Worm (Caenorhabditis elegans) whole organism, late embryonic: ENCODE results near the gene ebax-1.

Source experiments
- C38D4.7 ChIP-seq: fragments of 200-800 bp; sonication (Bioruptor generic); optimal IDR thresholded peaks from 2 replicates; lab custom pipeline; 2018; ENCODE audit warnings: mild to moderate bottlenecking, missing genetic modification characterization, moderate library complexity, missing compliant biosample characterization
- F13H6.1 ChIP-seq: sonication (generic microtip); optimal IDR thresholded peaks from 2 replicates; lab custom pipeline; 2016; ENCODE audit warnings: missing genetic modification characterization, missing compliant biosample characterization
- K09A11.1 ChIP-seq: sonication (generic microtip); optimal IDR thresholded peaks from 2 replicates; lab custom pipeline; 2017; ENCODE audit warnings: antibody characterized with exemption, mild to moderate bottlenecking, missing genetic modification characterization, missing compliant biosample characterization; ENCODE audit not compliant: insufficient read depth
- ama-1 ChIP-seq: fragments of 150-350 bp; optimal IDR thresholded peaks from 2 replicates; lab custom pipeline; 2014
- ceh-18 ChIP-seq: sonication (generic microtip); optimal IDR thresholded peaks from 2 replicates; lab custom pipeline; 2016; ENCODE audit warnings: missing genetic modification characterization, missing compliant biosample characterization
- ceh-19 ChIP-seq: fragments of 200-800 bp; sonication (Bioruptor generic); optimal IDR thresholded peaks from 2 replicates; lab custom pipeline; 2018; ENCODE audit warnings: mild to moderate bottlenecking, missing genetic modification characterization, missing compliant biosample characterization
- ceh-2 ChIP-seq: sonication (generic microtip); optimal IDR thresholded peaks from 2 replicates; lab custom pipeline; 2016; ENCODE audit warnings: missing genotype, missing genetic modification characterization, missing compliant biosample characterization
- ceh-22 ChIP-seq: sonication (generic microtip); optimal IDR thresholded peaks from 2 replicates; lab custom pipeline; 2017; ENCODE audit warnings: missing biosample characterization, missing genetic modification characterization
- ceh-24 ChIP-seq: sonication (generic microtip); optimal IDR thresholded peaks from 2 replicates; lab custom pipeline; 2016; ENCODE audit warnings: mild to moderate bottlenecking, missing genetic modification characterization, missing compliant biosample characterization
- ceh-30 ChIP-seq: fragments of 150-350 bp; optimal IDR thresholded peaks from 2 replicates; lab custom pipeline; 2014; ENCODE audit warnings: missing biosample characterization, missing genetic modification characterization
- ceh-31 ChIP-seq: sonication (generic microtip); optimal IDR thresholded peaks from 2 replicates; lab custom pipeline; 2016; ENCODE audit warnings: missing genetic modification characterization, missing compliant biosample characterization
- ceh-45 ChIP-seq: fragments of 200-800 bp; sonication (Bioruptor generic); IDR thresholded peaks from 2 replicates; pipeline ENCODE4 v1.3.6; 2022; ENCODE audit warnings: missing genetic modification reagents, missing genetic modification characterization, missing compliant biosample characterization
- ceh-48 ChIP-seq: sonication (generic microtip); optimal IDR thresholded peaks from 2 replicates; lab custom pipeline; 2016; ENCODE audit warnings: missing genetic modification characterization, inconsistent platforms, missing compliant biosample characterization
- ceh-9 ChIP-seq: sonication (generic microtip); optimal IDR thresholded peaks from 2 replicates; lab custom pipeline; 2016; ENCODE audit warnings: mild to moderate bottlenecking, missing genetic modification characterization, inconsistent platforms, missing compliant biosample characterization
- che-1 ChIP-seq: sonication (generic microtip); optimal IDR thresholded peaks from 2 replicates; lab custom pipeline; 2016; ENCODE audit warnings: mild to moderate bottlenecking, missing genetic modification characterization, missing compliant biosample characterization
- dmd-4 ChIP-seq: sonication (generic microtip); optimal IDR thresholded peaks from 2 replicates; lab custom pipeline; 2016; ENCODE audit warnings: borderline replicate concordance, missing genetic modification characterization, missing compliant biosample characterization
- elt-2 ChIP-seq: sonication (generic microtip); optimal IDR thresholded peaks from 2 replicates; lab custom pipeline; 2016; ENCODE audit warnings: missing genetic modification reagents, missing genetic modification characterization, missing compliant biosample characterization
- elt-4 ChIP-seq: sonication (generic microtip); optimal IDR thresholded peaks from 2 replicates; lab custom pipeline; 2016; ENCODE audit warnings: missing genetic modification characterization, missing compliant biosample characterization
- ets-4 ChIP-seq: sonication (generic microtip); optimal IDR thresholded peaks from 2 replicates; lab custom pipeline; 2016; ENCODE audit warnings: missing genetic modification characterization, missing compliant biosample characterization
- eyg-1 ChIP-seq: sonication (generic microtip); optimal IDR thresholded peaks from 2 replicates; lab custom pipeline; 2016; ENCODE audit warnings: missing genotype, missing genetic modification characterization, missing compliant biosample characterization
- fax-1 ChIP-seq: sonication (generic microtip); optimal IDR thresholded peaks from 2 replicates; lab custom pipeline; 2016; ENCODE audit warnings: missing genotype, missing genetic modification characterization, missing compliant biosample characterization
- fkh-6 ChIP-seq: sonication (generic microtip); optimal IDR thresholded peaks from 2 replicates; lab custom pipeline; 2016; ENCODE audit warnings: missing genetic modification characterization, missing compliant biosample characterization
- hlh-13 ChIP-seq: fragments of 200-800 bp; sonication (Bioruptor generic); optimal IDR thresholded peaks from 2 replicates; lab custom pipeline; 2018; ENCODE audit warnings: mild to moderate bottlenecking, missing genetic modification characterization, missing compliant biosample characterization
- hlh-15 ChIP-seq: sonication (generic microtip); optimal IDR thresholded peaks from 2 replicates; lab custom pipeline; 2016; ENCODE audit warnings: missing genetic modification characterization, missing compliant biosample characterization
- hlh-30 ChIP-seq: sonication (generic microtip); optimal IDR thresholded peaks from 2 replicates; lab custom pipeline; 2017; ENCODE audit warnings: antibody characterized with exemption, missing genetic modification characterization, missing compliant biosample characterization; ENCODE audit not compliant: insufficient read depth
- hlh-6 ChIP-seq: sonication (generic microtip); optimal IDR thresholded peaks from 2 replicates; lab custom pipeline; 2016; ENCODE audit warnings: missing genotype, missing genetic modification characterization, missing compliant biosample characterization
- hlh-8 ChIP-seq: sonication (generic microtip); optimal IDR thresholded peaks from 2 replicates; lab custom pipeline; 2016; ENCODE audit warnings: missing genotype, missing genetic modification characterization, missing compliant biosample characterization
- lim-6 ChIP-seq: sonication (generic microtip); optimal IDR thresholded peaks from 2 replicates; lab custom pipeline; 2016; ENCODE audit warnings: missing genetic modification characterization, missing compliant biosample characterization
- madf-2 ChIP-seq: sonication (generic microtip); optimal IDR thresholded peaks from 2 replicates; lab custom pipeline; 2017; ENCODE audit warnings: missing genetic modification characterization, missing compliant biosample characterization
- nhr-11 ChIP-seq: fragments of 150-350 bp; optimal IDR thresholded peaks from 2 replicates; lab custom pipeline; 2014; ENCODE audit warnings: missing biosample characterization, missing genetic modification characterization
- nhr-232 ChIP-seq: sonication (generic microtip); optimal IDR thresholded peaks from 2 replicates; lab custom pipeline; 2016; ENCODE audit warnings: missing genetic modification characterization, missing compliant biosample characterization
- npax-4 ChIP-seq: sonication (generic microtip); optimal IDR thresholded peaks from 2 replicates; lab custom pipeline; 2016; ENCODE audit warnings: missing genetic modification characterization, missing compliant biosample characterization
- odd-2 ChIP-seq: sonication (generic microtip); optimal IDR thresholded peaks from 2 replicates; lab custom pipeline; 2017; ENCODE audit warnings: antibody characterized with exemption, mild to moderate bottlenecking, missing genetic modification characterization, missing compliant biosample characterization
- pag-3 ChIP-seq: sonication (generic microtip); optimal IDR thresholded peaks from 2 replicates; lab custom pipeline; 2016; ENCODE audit warnings: missing compliant biosample characterization, missing genetic modification characterization, borderline replicate concordance
- pat-9 ChIP-seq: fragments of 200-800 bp; sonication (Bioruptor generic); optimal IDR thresholded peaks from 2 replicates; lab custom pipeline; 2018; ENCODE audit warnings: mild to moderate bottlenecking, missing genetic modification characterization, moderate library complexity, missing compliant biosample characterization
- pha-2 ChIP-seq: sonication (generic microtip); optimal IDR thresholded peaks from 2 replicates; lab custom pipeline; 2017; ENCODE audit warnings: mild to moderate bottlenecking, missing genetic modification characterization, missing compliant biosample characterization
- pha-4 ChIP-seq: fragments of 150-350 bp; optimal IDR thresholded peaks from 2 replicates; lab custom pipeline; 2018; ENCODE audit warnings: missing biosample characterization, missing genetic modification reagents, missing genetic modification characterization
- pros-1 ChIP-seq: fragments of 150-350 bp; optimal IDR thresholded peaks from 2 replicates; lab custom pipeline; 2014; ENCODE audit warnings: missing biosample characterization, missing genetic modification reagents, missing genetic modification characterization
- ref-2 ChIP-seq: sonication (generic microtip); optimal IDR thresholded peaks from 2 replicates; lab custom pipeline; 2016; ENCODE audit warnings: missing genetic modification characterization, missing compliant biosample characterization
- sox-2 ChIP-seq: fragments of 200-800 bp; sonication (Bioruptor generic); IDR thresholded peaks from 2 replicates; pipeline ENCODE4 v1.3.6; 2022; ENCODE audit warnings: missing genetic modification reagents, missing genetic modification characterization, missing compliant biosample characterization
- sox-4 ChIP-seq: sonication (generic microtip); optimal IDR thresholded peaks from 2 replicates; lab custom pipeline; 2017; ENCODE audit warnings: mild to moderate bottlenecking, missing genetic modification characterization, inconsistent platforms, missing compliant biosample characterization
- syd-9 ChIP-seq: sonication (generic microtip); optimal IDR thresholded peaks from 2 replicates; lab custom pipeline; 2016; ENCODE audit warnings: mild to moderate bottlenecking, missing genetic modification characterization, moderate library complexity, missing compliant biosample characterization
- tbx-2 ChIP-seq: sonication (generic microtip); optimal IDR thresholded peaks from 2 replicates; lab custom pipeline; 2016; ENCODE audit warnings: missing genetic modification characterization, missing compliant biosample characterization
- ttx-3 ChIP-seq: sonication (generic microtip); optimal IDR thresholded peaks from 2 replicates; lab custom pipeline; 2016; ENCODE audit warnings: missing genetic modification reagents, missing genetic modification characterization, missing compliant biosample characterization
- unc-3 ChIP-seq, 2 experiments: fragments of 200-800 bp in 1 of 2; sonication (Bioruptor generic) in 1 of 2; sonication (generic microtip) in 1 of 2; conservative IDR thresholded peaks in 1 of 2; optimal IDR thresholded peaks in 1 of 2; 2 replicates each; pipeline versions ENCODE4 v1.3.6 to Lab custom; 2016 to 2022; ENCODE audit warnings: missing compliant biosample characterization in 2 of 2, missing genetic modification characterization in 2 of 2, missing genetic modification reagents in 1 of 2
- unc-42 ChIP-seq: sonication (generic microtip); optimal IDR thresholded peaks from 2 replicates; lab custom pipeline; 2016; ENCODE audit warnings: missing genotype, missing genetic modification characterization, missing compliant biosample characterization
- unc-86 ChIP-seq: sonication (generic microtip); optimal IDR thresholded peaks from 2 replicates; lab custom pipeline; 2016; ENCODE audit warnings: missing genetic modification characterization, missing compliant biosample characterization
- zip-5 ChIP-seq: sonication (generic microtip); optimal IDR thresholded peaks from 2 replicates; lab custom pipeline; 2016; ENCODE audit warnings: missing genetic modification characterization, missing compliant biosample characterization
- ztf-16 ChIP-seq: sonication (generic microtip); optimal IDR thresholded peaks from 2 replicates; lab custom pipeline; 2017; ENCODE audit warnings: missing genetic modification characterization, missing compliant biosample characterization

Gene ebax-1

ce11 chrIV:10251764-10252163 lies 35.0 kb upstream of the ebax-1 start:
- no peak for TF ChIP-seq hlh-8 (tag; lab: Kevin White, UChicago)
- no peak for TF ChIP-seq eyg-1
- no peak for TF ChIP-seq ceh-30 (tag; lab: Kevin White, UChicago)
- TF ChIP-seq ceh-48 (tag; lab: Kevin White, UChicago) = no peak
- TF ChIP-seq sox-4 = no peak
- TF ChIP-seq F13H6.1 = no peak
- TF ChIP-seq nhr-232 (tag; lab: Kevin White, UChicago) = no peak
- TF ChIP-seq hlh-6 = no peak
- no peak for TF ChIP-seq npax-4 (tag; lab: Kevin White, UChicago)
- no peak for TF ChIP-seq fax-1 (tag; lab: Kevin White, UChicago)
- no peak for TF ChIP-seq elt-2 (tag; lab: Kevin White, UChicago)
- no peak for TF ChIP-seq sox-2 (GFP tag; lab: Robert Waterston, UW)
- no peak for TF ChIP-seq hlh-30 (tag; lab: Kevin White, UChicago)
- TF ChIP-seq ttx-3 (tag; lab: Kevin White, UChicago) = no peak
- no peak for TF ChIP-seq pha-2 (tag; lab: Kevin White, UChicago)
- no peak for TF ChIP-seq elt-4 (tag; lab: Kevin White, UChicago)
- TF ChIP-seq che-1 (tag; lab: Kevin White, UChicago) = no peak
- TF ChIP-seq unc-3 (GFP tag; conservative IDR thresholded peaks at IDR 0.05; lab: Robert Waterston, UW) = no peak
- TF ChIP-seq unc-3 (tag; optimal IDR thresholded peaks at IDR 0.05; lab: Kevin White, UChicago) = no peak

- no peak for TF ChIP-seq pat-9 (tag; lab: Kevin White, UChicago)
- TF ChIP-seq pros-1 (tag; lab: Kevin White, UChicago) = peak; percentile 56
- TF ChIP-seq ceh-45 (GFP tag; lab: Robert Waterston, UW) = no peak
- no peak for TF ChIP-seq ceh-19 (GFP tag; lab: Kevin White, UChicago)
- no peak for TF ChIP-seq elt-2 (tag; lab: Kevin White, UChicago)
- no peak for TF ChIP-seq hlh-6
- TF ChIP-seq ref-2 (tag; lab: Kevin White, UChicago) = peak; percentile 66
- TF ChIP-seq ceh-48 (tag; lab: Kevin White, UChicago) = no peak
- no peak for TF ChIP-seq npax-4 (tag; lab: Kevin White, UChicago)
- no peak for TF ChIP-seq ceh-22
- no peak for TF ChIP-seq ceh-2
- no peak for TF ChIP-seq ceh-24 (tag; lab: Kevin White, UChicago)
- TF ChIP-seq unc-3 (GFP tag; conservative IDR thresholded peaks at IDR 0.05; lab: Robert Waterston, UW) = no peak
- TF ChIP-seq unc-3 (tag; optimal IDR thresholded peaks at IDR 0.05; lab: Kevin White, UChicago) = no peak
- no peak for TF ChIP-seq zip-5 (tag; lab: Kevin White, UChicago)
- no peak for TF ChIP-seq nhr-11 (tag; lab: Kevin White, UChicago)
- TF ChIP-seq K09A11.1 (tag; lab: Kevin White, UChicago) = no peak
- TF ChIP-seq F13H6.1 = peak; percentile 38
- TF ChIP-seq ttx-3 (tag; lab: Kevin White, UChicago) = no peak
- peak; percentile 46 for TF ChIP-seq tbx-2
- TF ChIP-seq elt-4 (tag; lab: Kevin White, UChicago) = no peak
- no peak for TF ChIP-seq pha-4
- TF ChIP-seq ceh-9 (tag; lab: Kevin White, UChicago) = no peak
- TF ChIP-seq odd-2 (tag; lab: Kevin White, UChicago) = no peak
- no peak for TF ChIP-seq unc-86 (tag; lab: Kevin White, UChicago)
- no peak for TF ChIP-seq ama-1 (lab: Kevin White, UChicago)
- no peak for TF ChIP-seq sox-2 (GFP tag; lab: Robert Waterston, UW)
- no peak for TF ChIP-seq syd-9 (tag; lab: Kevin White, UChicago)
- peak; percentile 61 for TF ChIP-seq ceh-31 (tag; lab: Kevin White, UChicago)
- peak; percentile 77 for TF ChIP-seq unc-42 (tag; lab: Kevin White, UChicago)
- no peak for TF ChIP-seq hlh-13 (GFP tag; lab: Kevin White, UChicago)
- peak; percentile 87 for TF ChIP-seq ceh-18 (tag; lab: Kevin White, UChicago)
- TF ChIP-seq fkh-6 (tag; lab: Kevin White, UChicago) = no peak
- no peak for TF ChIP-seq ztf-16 (tag; lab: Kevin White, UChicago)
- TF ChIP-seq madf-2 (tag; lab: Kevin White, UChicago) = no peak
- peak; percentile 87 for TF ChIP-seq hlh-30 (tag; lab: Kevin White, UChicago)
- TF ChIP-seq hlh-15 (tag; lab: Kevin White, UChicago) = no peak
- TF ChIP-seq eyg-1 = peak; percentile 17
- TF ChIP-seq fax-1 (tag; lab: Kevin White, UChicago) = no peak
- TF ChIP-seq pag-3 = peak; percentile 5
- TF ChIP-seq hlh-8 (tag; lab: Kevin White, UChicago) = no peak
- no peak for TF ChIP-seq dmd-4 (tag; lab: Kevin White, UChicago)
- no peak for TF ChIP-seq lim-6 (tag; lab: Kevin White, UChicago)
- TF ChIP-seq C38D4.7 (GFP tag; lab: Kevin White, UChicago) = no peak
- peak; percentile 20 for TF ChIP-seq ets-4 (tag; lab: Kevin White, UChicago)
Observed at ce11 chrIV:10252350-10252792, 34.4 kb upstream of the ebax-1 start.
